Worm (Caenorhabditis elegans) whole organism, young adult: Measurements from ENCODE around the gene sre-53.

Experiments
- hmg-20 ChIP-seq: fragments of 200-800 bp; sonication (Bioruptor generic); IDR thresholded peaks from 2 replicates; pipeline ENCODE4 v1.3.6; 2022; ENCODE audit warnings: missing genetic modification reagents, missing genetic modification characterization, missing compliant biosample characterization
- hsf-1 ChIP-seq: fragments of 200-800 bp; sonication (Bioruptor generic); IDR thresholded peaks from 2 replicates; pipeline ENCODE4 v1.3.6; 2022; ENCODE audit warnings: missing genetic modification reagents, missing genetic modification characterization, missing compliant biosample characterization

DNA sequence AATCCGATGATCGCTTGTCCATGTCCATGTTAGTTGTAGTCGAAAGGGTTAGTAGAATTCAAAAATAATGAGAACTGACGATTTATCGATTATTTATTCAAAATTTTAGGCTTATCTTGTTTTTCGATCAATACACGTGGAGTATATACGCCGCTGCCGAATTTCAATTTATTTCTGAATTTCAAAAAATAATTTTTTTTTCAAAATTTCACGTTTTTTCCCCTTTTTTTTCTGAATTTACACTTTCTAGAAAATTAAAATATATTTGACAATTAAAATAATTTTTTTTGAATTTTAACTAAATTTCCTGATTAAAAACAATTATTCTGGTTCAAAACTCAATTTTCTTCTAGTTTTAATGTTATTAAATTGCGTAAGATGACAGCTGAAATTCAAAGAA, 20.9 kb downstream of the sre-53 start, which contains the start of gene C50E10.1:
- TF ChIP-seq hsf-1: no peak
- no peak for TF ChIP-seq hmg-20 (GFP tag; lab: Robert Waterston, UW)
